ENCODE assay signal across 1 worm cellular context in the genomic region with DNA sequence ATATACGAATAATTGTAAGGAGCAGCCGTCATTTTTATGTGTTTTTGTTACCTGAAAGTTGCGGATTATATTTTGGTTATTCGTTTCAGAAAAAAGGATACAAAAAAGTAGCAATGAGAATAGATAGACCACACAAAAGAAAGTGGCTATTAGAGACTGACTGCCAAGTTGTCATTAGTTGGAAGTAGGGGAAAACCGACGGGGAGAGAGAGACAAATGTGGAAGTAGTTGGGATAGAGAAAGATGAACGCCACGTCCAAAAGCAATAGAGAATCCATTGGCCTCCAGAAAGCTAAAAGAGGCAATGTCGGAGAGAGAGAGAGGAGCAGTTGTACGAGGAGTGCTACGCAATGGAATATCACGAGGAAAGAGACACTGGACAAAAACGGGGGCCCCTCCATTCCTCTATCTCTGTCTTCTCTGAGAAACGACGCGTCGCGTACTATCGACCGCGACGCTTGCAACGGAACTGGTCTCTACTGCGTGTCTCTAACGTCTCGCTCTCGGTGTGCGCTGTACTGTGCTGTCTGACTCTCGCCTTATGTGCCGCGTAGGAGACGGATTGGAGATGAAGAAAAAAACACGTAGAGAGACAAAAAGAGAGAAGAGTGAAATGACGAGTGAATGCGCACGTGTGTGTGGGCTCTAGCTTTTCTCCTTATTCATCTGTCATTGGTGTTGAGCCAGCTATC.
TF ChIP-seq lines count a peak whose summit lies in the region.

A gene (minus strand): TSS at position 51 of the 692 bp plus-strand sequence.

TF ChIP-seq in whole organism, L1 larva, 84 proteins besides CTCF, POLR2A, EP300 and RAD21 (continued from another document):
- peak; percentile 10 to 39 (median 37) for TF ChIP-seq dpl-1 (GFP tag; optimal IDR thresholded peaks at IDR 0.05; lab: Kevin White, UChicago)
- TF ChIP-seq efl-1 (optimal IDR thresholded peaks at IDR 0.05; lab: Kevin White, UChicago) = peak; percentile 31 to 49
- TF ChIP-seq efl-1 (GFP tag; optimal IDR thresholded peaks at IDR 0.05 in 1 of 2; lab: Kevin White, UChicago) = peak in 1 of 2 experiments; percentile 96
- TF ChIP-seq unc-62 (GFP tag; optimal IDR thresholded peaks at IDR 0.05; lab: Kevin White, UChicago) = no peak
- TF ChIP-seq ztf-4 (tag; optimal IDR thresholded peaks at IDR 0.05; lab: Kevin White, UChicago) = peak; percentile 77
- peak; percentile 68 for TF ChIP-seq blmp-1 (tag; optimal IDR thresholded peaks at IDR 0.05; lab: Kevin White, UChicago)
- TF ChIP-seq ceh-82 (tag; optimal IDR thresholded peaks at IDR 0.05; lab: Kevin White, UChicago) = peak; percentile 54 to 89 (median 54)
- no peak for TF ChIP-seq pag-3 (tag; optimal IDR thresholded peaks at IDR 0.05; lab: Kevin White, UChicago; ENCODE audit: borderline replicate concordance, insufficient read depth)
- TF ChIP-seq sox-4 (tag; optimal IDR thresholded peaks at IDR 0.05; lab: Kevin White, UChicago) = peak; percentile 45
- peak; percentile 45 for TF ChIP-seq vab-15 (tag; optimal IDR thresholded peaks at IDR 0.05; lab: Kevin White, UChicago)
- peak; percentile 53 for TF ChIP-seq isw-1 (GFP tag; IDR thresholded peaks at IDR 0.05; lab: Robert Waterston, UW)
- TF ChIP-seq aha-1 (tag; optimal IDR thresholded peaks at IDR 0.05; lab: Kevin White, UChicago) = no peak
- peak; percentile 67 for TF ChIP-seq snu-23 (GFP tag; optimal IDR thresholded peaks at IDR 0.05; lab: Kevin White, UChicago)
- TF ChIP-seq nhr-28 (tag; optimal IDR thresholded peaks at IDR 0.05; lab: Kevin White, UChicago) = no peak
- peak; percentile 28 for TF ChIP-seq lir-3 (tag; optimal IDR thresholded peaks at IDR 0.05; lab: Kevin White, UChicago; ENCODE audit: poor library complexity)
- peak; percentile 48 to 69 for TF ChIP-seq lin-35 (GFP tag; optimal IDR thresholded peaks at IDR 0.05; lab: Kevin White, UChicago)
- peak; percentile 27 for TF ChIP-seq ceh-8 (GFP tag; optimal IDR thresholded peaks at IDR 0.05; lab: Kevin White, UChicago)
- no peak for TF ChIP-seq tlp-1 (tag; optimal IDR thresholded peaks at IDR 0.05; lab: Kevin White, UChicago)
- no peak for TF ChIP-seq lin-39 (tag; optimal IDR thresholded peaks at IDR 0.05; lab: Kevin White, UChicago)
- no peak for TF ChIP-seq C34B4.2 (tag; optimal IDR thresholded peaks at IDR 0.05; lab: Kevin White, UChicago)
- TF ChIP-seq nhr-47 (tag; optimal IDR thresholded peaks at IDR 0.05; lab: Kevin White, UChicago) = peak; percentile 84
- TF ChIP-seq mab-9 (GFP tag; IDR thresholded peaks at IDR 0.05; lab: Robert Waterston, UW) = no peak
- TF ChIP-seq unc-30 (tag; optimal IDR thresholded peaks at IDR 0.05; lab: Kevin White, UChicago) = no peak
- TF ChIP-seq mep-1 (tag; optimal IDR thresholded peaks at IDR 0.05; lab: Kevin White, UChicago) = peak; percentile 10
- TF ChIP-seq lsy-2 (tag; optimal IDR thresholded peaks at IDR 0.05; lab: Kevin White, UChicago) = peak; percentile 55 to 79
- TF ChIP-seq ama-1 (optimal IDR thresholded peaks at IDR 0.05; lab: Kevin White, UChicago) = peak; percentile 12
